Fruit fly (Drosophila melanogaster) S2 (cell line): Measurements from ENCODE around the gene Ranbp21.

Experiments used
- CG8478 ChIP-seq: fragments of >200 bp; optimal IDR thresholded peaks from 2 replicates; lab custom pipeline; 2018
- CTCF ChIP-seq, 2 experiments: fragments of >200 bp; optimal IDR thresholded peaks; 2 replicates each; lab custom pipeline; 2018

Ranbp21 gene

DNA sequence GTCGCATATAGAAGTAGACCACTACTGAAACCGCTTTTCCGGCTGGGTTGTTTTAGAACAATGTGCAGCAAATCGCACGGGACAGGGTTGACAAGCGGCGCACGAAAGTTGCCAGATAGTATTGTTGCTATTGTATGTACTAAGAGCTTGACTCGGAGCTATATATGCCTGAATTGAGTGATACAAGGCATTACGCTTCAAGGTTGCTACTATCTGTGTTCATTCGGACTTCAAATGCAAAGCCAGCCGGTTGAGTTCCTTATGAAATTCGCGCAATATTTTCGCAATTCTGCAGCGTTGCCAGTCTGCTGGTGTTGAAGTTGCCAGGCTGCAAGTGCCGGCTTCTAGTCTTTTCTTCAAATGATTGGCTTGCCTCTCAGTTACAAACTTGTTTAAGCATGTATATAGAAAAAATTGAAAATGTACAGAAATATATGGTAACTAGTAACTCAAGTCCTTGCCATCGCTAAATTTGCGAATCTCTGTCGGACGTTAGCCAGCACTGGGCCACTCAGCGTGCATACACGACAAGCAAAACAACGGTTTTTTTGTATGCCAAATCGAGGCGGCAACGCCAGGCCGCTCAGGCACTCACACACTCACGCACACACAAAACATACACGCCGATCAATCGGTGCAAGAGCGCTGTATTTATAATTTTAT is at the start of gene Ranbp21, which contains the start of gene Elys:
Gene Ranbp21, minus strand, starts transcription at position 513 of the 663 bp plus-strand sequence.
Gene Elys, plus strand, starts transcription at position 549 of the 663 bp plus-strand sequence.
- TF ChIP-seq CG8478 (lab: Kevin White, UChicago) (no peak), CTCF (optimal IDR thresholded peaks at IDR 0.05; lab: Kevin White, UChicago) (peak in 1 of 2 experiments; percentile 23)

DNA sequence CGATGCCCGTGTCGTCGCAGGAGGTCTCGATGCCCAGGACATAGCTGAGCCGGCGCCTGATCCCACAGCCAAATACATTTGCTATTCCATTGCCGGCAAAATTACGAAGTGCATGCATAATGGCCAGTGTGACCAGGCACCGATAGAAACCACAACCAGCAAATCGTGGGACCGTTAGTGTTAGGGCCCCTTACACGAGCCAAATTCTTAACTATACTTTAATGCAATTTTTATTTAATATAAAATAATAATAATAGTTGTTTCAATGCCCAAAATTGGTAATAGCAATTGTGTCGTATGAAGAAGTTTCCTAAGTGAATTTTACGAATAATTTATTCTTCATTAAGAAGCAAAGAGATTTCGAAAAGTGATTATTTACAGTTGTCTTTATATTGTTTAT is 49.5 kb upstream of the Ranbp21 start, which contains the start of gene Tcs4:
Gene Tcs4, minus strand, starts transcription at position 145 of the 400 bp plus-strand sequence.
- no peak for TF ChIP-seq CG8478 (lab: Kevin White, UChicago)
- no peak for TF ChIP-seq CTCF (optimal IDR thresholded peaks at IDR 0.05; lab: Kevin White, UChicago)

DNA sequence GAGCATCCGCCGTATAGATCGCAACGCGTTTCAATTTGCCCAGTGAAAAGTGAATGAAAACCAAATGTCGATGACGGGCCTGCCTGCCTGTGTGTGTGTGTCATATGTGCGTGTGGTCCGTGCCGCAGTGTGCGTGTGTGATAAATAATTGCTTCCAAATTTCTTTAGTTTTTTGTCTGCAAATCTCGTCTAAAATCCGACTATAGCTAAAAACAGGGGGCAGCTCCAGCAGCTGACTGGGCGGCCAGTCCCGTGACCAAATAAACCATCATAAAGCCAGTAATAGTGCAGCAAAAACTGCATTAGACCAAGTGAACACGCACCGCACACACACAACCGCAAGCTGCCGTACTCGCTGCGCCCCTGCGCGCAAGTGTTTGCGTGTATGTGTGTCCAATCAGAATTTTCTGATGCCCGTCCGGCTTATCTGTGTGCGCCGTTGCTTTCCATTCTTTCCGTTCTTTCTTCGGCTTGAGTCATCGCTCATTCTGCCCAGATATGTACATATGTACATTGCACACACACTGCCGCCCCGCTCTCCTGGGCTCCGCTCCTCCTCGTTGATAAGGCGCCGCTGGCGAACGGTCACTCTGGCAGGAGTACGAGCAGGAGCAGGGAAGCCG is 45.3 kb upstream of the Ranbp21 start:
- TF ChIP-seq CG8478 (lab: Kevin White, UChicago) = no peak
- no peak for TF ChIP-seq CTCF (optimal IDR thresholded peaks at IDR 0.05; lab: Kevin White, UChicago)

DNA sequence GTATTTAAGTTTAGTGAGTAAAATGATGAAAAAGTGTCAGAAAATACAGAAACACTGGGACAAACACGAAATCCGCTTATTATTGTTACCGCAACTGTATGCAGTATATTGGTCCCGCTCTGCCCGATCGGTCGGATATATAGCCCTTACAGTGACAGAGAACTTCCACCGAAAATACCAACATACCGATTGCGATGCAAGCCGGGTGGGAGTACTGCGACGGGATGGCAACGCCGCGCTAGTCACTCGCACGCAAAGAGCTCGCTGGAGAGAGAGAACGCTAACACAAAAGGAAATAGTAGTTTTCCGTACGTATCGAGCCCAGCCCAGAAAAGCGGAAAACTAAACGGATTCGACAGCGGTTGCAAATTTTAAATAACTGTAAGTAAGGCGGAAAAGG is 44.8 kb upstream of the Ranbp21 start, which contains the start of gene Cdc42:
Gene Cdc42, plus strand, starts transcription at position 247 of the 400 bp plus-strand sequence.
- TF ChIP-seq CG8478 (lab: Kevin White, UChicago) = no peak
- peak in 1 of 2 experiments; percentile 12 for TF ChIP-seq CTCF (optimal IDR thresholded peaks at IDR 0.05; lab: Kevin White, UChicago)

DNA sequence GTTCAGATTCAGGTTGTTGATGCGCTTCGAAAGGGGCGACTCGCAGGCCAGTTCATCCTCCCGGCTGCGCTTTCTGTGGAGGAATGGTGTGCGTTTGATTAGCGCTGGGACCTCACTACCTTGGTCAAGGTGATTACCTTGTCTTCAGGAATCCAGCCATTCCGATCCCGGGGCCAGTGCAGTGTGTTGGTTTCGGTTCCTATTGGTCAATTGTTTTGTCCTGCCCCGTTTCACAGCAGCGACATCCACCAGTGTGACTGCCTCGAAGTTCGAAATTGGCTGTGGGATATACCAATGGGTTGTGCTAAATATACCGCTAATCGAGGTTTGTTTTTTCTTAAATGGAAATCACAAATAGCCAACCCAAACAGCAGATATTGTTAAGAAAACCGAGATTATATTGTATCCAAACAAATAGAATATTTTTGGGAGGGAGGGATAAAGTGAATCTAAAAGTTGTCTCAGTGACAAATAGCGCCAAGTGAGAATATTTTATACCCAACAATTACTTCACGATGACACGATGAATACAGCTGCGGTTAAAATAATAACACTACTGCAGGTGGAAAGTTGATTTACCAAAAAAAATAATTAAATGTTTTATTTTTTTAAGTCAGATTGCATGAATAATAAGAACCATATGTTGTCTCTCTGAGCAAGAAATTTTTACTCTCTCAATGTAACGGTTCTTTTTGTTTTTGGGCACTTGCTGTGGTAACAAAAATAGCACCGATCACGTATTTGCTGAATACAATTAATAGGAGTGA is 42.9 kb upstream of the Ranbp21 start, which contains the start of gene CG14229:
Gene CG14229, minus strand, starts transcription at position 459 of the 767 bp plus-strand sequence.
- TF ChIP-seq CG8478 (lab: Kevin White, UChicago) = no peak
- no peak for TF ChIP-seq CTCF (optimal IDR thresholded peaks at IDR 0.05; lab: Kevin White, UChicago)

DNA sequence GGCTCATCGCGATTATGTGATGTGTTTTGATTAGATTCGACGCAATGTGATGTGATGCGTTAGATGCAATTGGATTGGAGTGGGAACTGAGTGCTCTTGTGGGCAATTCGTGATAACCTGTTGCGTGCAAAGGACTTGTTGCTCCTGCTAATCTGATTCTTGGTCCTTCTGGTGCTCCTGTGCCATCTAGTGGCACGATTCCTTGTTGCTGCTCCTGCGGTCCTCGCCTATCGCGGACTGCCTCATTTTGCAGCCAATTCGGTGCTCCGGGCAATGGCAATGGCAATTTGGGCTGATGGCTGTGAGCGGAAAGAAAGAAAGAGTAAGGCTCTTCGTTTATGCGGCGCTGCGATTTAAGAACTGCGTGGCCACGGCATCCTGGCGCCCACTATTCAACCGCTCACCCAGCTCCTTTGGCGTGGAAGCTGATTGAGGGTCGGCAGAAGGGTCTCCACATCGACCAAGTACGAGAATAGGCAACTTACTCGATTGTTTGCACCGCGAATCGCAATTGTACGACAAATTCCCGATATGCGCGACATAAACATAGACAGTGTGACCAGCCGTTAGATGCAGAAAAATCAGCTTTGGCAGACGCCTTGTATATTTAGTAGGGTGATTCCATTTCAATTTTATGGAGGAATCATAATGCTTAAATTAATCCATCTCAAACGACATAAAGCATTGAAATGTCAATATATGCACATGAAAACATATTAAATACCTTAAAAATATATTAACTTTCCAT is 41.1 kb upstream of the Ranbp21 start, which contains the start of gene Mer:
Gene Mer, minus strand, starts transcription at position 550 of the 748 bp plus-strand sequence.
- TF ChIP-seq CTCF (optimal IDR thresholded peaks at IDR 0.05; lab: Kevin White, UChicago) = no peak
- no peak for TF ChIP-seq CG8478 (lab: Kevin White, UChicago)

DNA sequence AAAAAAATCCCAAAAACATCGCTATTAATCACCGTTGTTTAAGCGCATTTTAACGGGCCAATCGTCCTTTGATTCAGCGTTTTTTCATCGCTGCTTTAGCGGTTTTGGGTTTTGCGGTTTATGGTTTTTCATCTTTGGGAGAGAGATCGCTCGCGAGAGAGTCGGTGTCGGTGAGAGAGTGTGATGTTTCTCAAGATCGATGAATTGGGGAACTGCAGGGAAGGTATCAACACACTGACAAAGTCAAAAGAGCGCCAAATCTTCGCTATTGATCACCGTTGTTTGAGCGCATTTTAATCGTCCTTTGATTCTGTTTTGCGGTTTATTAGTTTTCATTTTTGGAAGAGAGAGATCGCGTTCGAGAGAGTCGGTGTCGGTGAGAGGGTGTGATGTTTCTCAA is 38.0 kb upstream of the Ranbp21 start:
- no peak for TF ChIP-seq CTCF (optimal IDR thresholded peaks at IDR 0.05; lab: Kevin White, UChicago)
- TF ChIP-seq CG8478 (lab: Kevin White, UChicago) = no peak

DNA sequence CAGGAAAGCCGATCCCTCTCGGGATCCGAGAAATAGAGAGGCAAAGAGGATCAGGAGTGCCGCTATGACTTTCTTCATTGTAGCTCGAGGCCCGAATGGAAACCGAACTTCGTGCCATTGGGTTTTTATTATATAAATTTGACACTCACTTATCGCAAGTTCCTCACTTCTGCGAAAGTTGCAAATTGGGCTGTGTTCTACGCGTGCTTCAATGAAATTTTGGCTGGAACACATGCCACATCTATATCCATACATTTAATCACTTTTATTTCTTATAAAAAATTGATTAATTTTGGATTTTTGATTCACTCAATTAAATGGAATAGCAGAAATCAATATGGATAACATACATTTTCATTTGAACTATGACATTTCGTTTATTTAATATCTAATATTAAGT is 36.8 kb upstream of the Ranbp21 start, which contains the start of gene CG14227:
Gene CG14227, minus strand, starts transcription at position 101 of the 400 bp plus-strand sequence.
- TF ChIP-seq CG8478 (lab: Kevin White, UChicago) (no peak), CTCF (optimal IDR thresholded peaks at IDR 0.05; lab: Kevin White, UChicago) (no peak)

DNA sequence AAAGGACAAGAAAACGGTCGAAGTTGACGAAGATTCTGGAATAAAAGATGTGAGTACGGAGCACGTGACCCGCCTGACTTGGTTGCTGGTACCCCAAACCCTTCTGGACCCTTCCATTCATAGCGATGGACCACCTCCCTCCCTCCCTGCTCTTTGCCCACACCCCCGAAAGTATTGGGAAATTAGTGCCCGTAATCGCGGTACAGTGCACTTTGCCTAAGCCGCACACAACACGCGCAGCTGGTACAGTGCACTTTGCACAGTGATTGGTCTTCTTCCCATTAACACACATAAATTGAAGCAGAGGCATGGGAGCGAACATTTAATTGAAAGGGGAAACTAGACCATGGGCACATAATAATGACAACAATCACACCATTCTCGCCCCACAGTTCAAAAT is 32.0 kb upstream of the Ranbp21 start:
- TF ChIP-seq CG8478 (lab: Kevin White, UChicago) (no peak), CTCF (optimal IDR thresholded peaks at IDR 0.05; lab: Kevin White, UChicago) (no peak)

DNA sequence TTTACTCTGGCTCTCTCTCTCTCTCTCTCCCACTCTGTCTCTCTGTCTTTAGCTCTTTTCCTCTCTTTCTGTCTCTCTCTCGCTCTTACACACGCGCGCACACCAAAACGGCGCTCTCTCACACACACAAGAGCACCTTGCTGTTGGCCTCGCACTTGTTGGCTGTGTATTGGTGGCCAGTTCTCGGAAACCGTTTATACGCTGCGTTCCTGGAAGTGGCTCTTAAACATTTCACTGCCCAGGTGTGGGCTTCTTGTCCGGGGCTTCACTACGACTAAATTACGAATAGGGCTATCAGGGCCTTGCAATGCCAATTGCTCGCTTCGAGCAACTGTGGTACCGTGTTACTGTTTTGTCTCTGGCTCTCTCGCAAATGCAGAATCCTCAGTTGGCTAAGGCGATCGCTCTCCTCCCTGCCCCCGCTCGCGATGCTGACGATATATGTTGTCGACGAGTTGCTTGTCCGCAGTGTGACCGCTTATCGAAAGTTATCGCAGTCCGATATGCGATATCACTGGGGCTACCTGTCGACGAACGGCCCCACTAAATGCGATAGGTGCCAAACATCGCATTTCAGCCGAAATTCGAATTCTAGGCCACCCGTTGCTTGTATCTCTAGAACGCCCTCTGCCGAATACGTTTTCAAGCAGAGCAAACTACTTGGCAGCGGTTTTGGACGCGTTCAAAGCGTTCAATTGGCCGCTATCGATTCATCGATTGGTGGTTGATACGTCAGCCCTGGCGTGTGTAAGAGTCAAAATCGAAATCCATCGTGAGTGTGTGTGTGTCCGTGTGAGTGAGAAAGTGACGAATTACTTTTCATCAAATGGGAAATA is 31.2 kb upstream of the Ranbp21 start, which contains the start of the genes dome and Ubqn:
Gene dome, minus strand, starts transcription at position 479 of the 836 bp plus-strand sequence.
Gene Ubqn, plus strand, starts transcription at position 769 of the 836 bp plus-strand sequence.
- TF ChIP-seq CG8478 (lab: Kevin White, UChicago) (no peak), CTCF (optimal IDR thresholded peaks at IDR 0.05; lab: Kevin White, UChicago) (peak; percentile 64 to 83)

DNA sequence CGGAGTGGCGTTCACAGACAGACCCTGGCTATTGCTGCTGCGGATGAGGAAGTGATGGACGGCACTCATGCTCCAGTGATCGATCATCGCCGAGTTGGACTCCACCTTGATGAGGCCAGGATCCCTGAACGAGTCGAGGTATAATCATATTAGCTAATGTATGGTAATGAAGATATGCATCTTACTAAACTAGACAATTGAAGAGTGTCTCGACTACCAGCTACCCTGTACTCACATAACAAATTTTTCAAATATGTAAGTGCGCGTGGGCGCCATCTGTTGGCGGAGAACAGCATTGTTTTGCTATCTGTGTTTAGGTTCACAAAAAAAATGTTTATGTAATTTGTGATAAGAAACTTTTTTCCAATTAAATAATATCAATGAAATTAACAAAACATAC is 27.1 kb upstream of the Ranbp21 start:
- TF ChIP-seq CG8478 (lab: Kevin White, UChicago) (no peak), CTCF (optimal IDR thresholded peaks at IDR 0.05; lab: Kevin White, UChicago) (peak; percentile 48 to 65)

DNA sequence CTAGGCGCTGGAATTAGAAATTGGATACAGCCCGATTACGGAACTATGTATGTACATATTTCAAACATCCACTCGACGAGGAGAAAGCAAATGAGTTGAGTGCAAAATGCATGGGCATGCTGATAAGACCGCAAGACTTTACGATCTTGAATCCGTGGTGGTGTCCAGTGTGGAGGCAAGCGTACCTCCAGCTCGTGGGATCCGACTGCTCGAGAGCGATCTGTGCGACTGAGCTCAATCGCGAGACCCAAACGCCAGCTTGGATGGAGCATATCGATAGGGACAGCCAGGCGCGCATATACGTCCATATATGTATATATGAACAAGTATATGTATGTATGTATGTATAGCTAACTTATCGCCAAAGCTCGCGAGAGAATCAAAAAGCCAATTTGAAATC is 23.6 kb upstream of the Ranbp21 start, which contains the start of gene et:
Gene et, minus strand, starts transcription at position 230 of the 400 bp plus-strand sequence.
- TF ChIP-seq CTCF (optimal IDR thresholded peaks at IDR 0.05; lab: Kevin White, UChicago) (no peak), CG8478 (lab: Kevin White, UChicago) (no peak)

DNA sequence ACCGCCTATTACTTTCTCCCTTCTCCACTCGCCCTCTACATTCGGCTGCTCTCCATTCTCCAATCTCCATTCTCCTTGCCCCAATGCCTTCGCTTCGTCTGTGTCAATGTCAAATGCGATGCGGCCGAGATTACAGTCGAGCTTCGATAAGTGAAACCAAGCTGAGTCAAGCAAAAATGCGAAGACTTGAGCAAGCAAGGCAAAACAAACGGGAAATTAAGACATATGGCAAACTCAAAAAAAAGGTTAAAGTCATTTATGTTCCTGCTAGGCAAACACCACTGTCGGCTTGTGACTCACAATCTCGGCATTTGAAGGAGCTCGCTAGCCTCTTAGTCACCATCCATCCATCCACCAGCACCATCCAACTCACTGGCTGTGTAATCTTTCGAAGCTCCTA is 16.3 kb upstream of the Ranbp21 start:
- TF ChIP-seq CG8478 (lab: Kevin White, UChicago) (no peak), CTCF (optimal IDR thresholded peaks at IDR 0.05; lab: Kevin White, UChicago) (peak in 1 of 2 experiments; percentile 29)
